Worm (Caenorhabditis elegans): Measurements from ENCODE around the gene W09D10.4.

DNA sequence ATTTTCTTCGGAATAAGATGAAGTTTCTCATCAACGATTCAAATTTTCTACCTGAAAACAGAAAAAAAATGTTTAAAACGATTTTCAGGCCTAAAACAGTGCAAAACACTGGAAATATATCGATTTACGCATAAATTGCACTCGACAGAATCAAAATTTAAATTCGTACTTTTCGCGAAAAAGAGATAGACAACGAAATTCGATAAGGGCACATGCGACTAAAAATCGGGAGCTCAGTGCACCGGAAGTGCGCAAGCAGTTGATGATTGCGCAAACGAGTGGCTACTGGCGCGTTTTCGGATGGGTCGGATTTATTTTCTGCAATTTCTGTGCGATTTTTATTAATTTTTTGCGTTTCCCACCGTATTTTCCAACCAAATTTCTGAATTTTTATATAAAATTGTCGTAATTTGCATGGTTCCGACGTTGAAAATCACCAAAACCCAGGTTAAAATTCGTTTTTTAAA lies 9.0 kb downstream of the W09D10.4 start, which contains the start of the genes Y39A1A.21 and Y39A1A.22:
- TF ChIP-seq ref-2 (tag; optimal IDR thresholded peaks at IDR 0.05), result peak; percentile 19
- peak; percentile 24 for TF ChIP-seq ceh-18 (tag; optimal IDR thresholded peaks at IDR 0.05)
- peak; percentile 63 for TF ChIP-seq tbx-2 (tag; optimal IDR thresholded peaks at IDR 0.05)
- peak; percentile 12 for TF ChIP-seq hlh-15 (tag; optimal IDR thresholded peaks at IDR 0.05)
- TF ChIP-seq pha-4 (tag; optimal IDR thresholded peaks at IDR 0.05), result no peak
- TF ChIP-seq hlh-30 (tag; optimal IDR thresholded peaks at IDR 0.05; ENCODE audit: insufficient read depth), result peak; percentile 8
- peak; percentile 18 for TF ChIP-seq K02D7.2 (tag; optimal IDR thresholded peaks at IDR 0.05)
- peak; percentile 70 for TF ChIP-seq fkh-10 (GFP tag; optimal IDR thresholded peaks at IDR 0.05)
- TF ChIP-seq ceh-48 (tag; optimal IDR thresholded peaks at IDR 0.05), result peak; percentile 56
- no peak for TF ChIP-seq pqm-1 (tag; optimal IDR thresholded peaks at IDR 0.05)
- TF ChIP-seq elt-2 (tag; optimal IDR thresholded peaks at IDR 0.05), result peak; percentile 75
- no peak for TF ChIP-seq ama-1 (optimal IDR thresholded peaks at IDR 0.05)
- no peak for TF ChIP-seq dmd-4 (tag; optimal IDR thresholded peaks at IDR 0.05; ENCODE audit: borderline replicate concordance)
- no peak for TF ChIP-seq ceh-22 (tag; optimal IDR thresholded peaks at IDR 0.05)
